Worm (Caenorhabditis elegans) whole organism, young adult: ENCODE data around the gene cyh-1.

Experiments
- B0035.1 ChIP-seq: sonication (generic microtip); optimal IDR thresholded peaks from 2 replicates; lab custom pipeline; 2016; ENCODE audit warnings: missing genetic modification characterization, mild to moderate bottlenecking, missing compliant biosample characterization, missing genotype, missing genetic modification reagents
- F22D6.2 ChIP-seq: sonication (generic microtip); optimal IDR thresholded peaks from 2 replicates; lab custom pipeline; 2016; ENCODE audit warnings: mild to moderate bottlenecking, missing genetic modification characterization, missing compliant biosample characterization
- F52B5.7 ChIP-seq: sonication (generic microtip); optimal IDR thresholded peaks from 2 replicates; lab custom pipeline; 2016; ENCODE audit warnings: mild to moderate bottlenecking, missing genetic modification characterization, missing compliant biosample characterization
- K11D2.4 ChIP-seq: fragments of 200-800 bp; sonication (Bioruptor generic); IDR thresholded peaks from 2 replicates; pipeline ENCODE4 v1.3.6; 2022; ENCODE audit warnings: missing genetic modification reagents, missing genetic modification characterization, missing compliant biosample characterization
- Y67H2A.10 ChIP-seq: fragments of 200-800 bp; sonication (Bioruptor generic); conservative IDR thresholded peaks from 2 replicates; pipeline ENCODE4 v1.3.6; 2022; ENCODE audit warnings: missing genetic modification reagents, missing genetic modification characterization, missing compliant biosample characterization
- egl-18 ChIP-seq: fragments of 200-800 bp; sonication (Bioruptor generic); IDR thresholded peaks from 2 replicates; pipeline ENCODE4 v1.3.6; 2022; ENCODE audit warnings: missing genetic modification reagents, missing genetic modification characterization, missing compliant biosample characterization
- tlf-1 ChIP-seq: fragments of 200-800 bp; sonication (Bioruptor generic); optimal IDR thresholded peaks from 2 replicates; lab custom pipeline; 2018; ENCODE audit warnings: mild to moderate bottlenecking, missing genetic modification characterization, missing compliant biosample characterization

DNA sequence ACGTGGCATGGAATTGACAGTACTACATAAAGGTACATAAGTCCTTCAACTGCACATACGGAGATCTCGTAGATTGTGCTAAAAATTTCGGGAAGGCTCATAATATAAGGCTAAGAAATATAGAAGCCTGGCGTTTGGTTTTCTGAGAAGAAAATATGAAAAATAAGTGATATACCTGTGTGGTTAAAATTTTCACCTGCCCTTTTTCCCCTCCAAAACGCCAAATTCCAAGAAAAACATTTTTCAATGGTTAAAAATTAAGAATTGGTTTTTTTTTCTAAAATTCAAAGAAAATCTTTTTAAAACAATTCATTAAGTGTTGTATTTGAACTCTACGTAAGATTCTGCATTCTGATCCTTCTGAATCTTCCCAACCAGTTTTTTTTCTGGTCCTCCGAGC is 9.8 kb downstream of the cyh-1 start, which contains the start of gene srz-5:
- no peak for TF ChIP-seq K11D2.4 (GFP tag; lab: Robert Waterston, UW)
- TF ChIP-seq B0035.1: no peak
- no peak for TF ChIP-seq Y67H2A.10 (GFP tag; lab: Robert Waterston, UW)
- no peak for TF ChIP-seq F22D6.2 (tag; lab: Kevin White, UChicago)
- TF ChIP-seq F52B5.7 (tag; lab: Kevin White, UChicago): no peak
- no peak for TF ChIP-seq tlf-1 (GFP tag; lab: Kevin White, UChicago)
- no peak for TF ChIP-seq egl-18 (GFP tag; lab: Robert Waterston, UW)
